Worm (Caenorhabditis elegans): ENCODE results near the gene dct-18.
A peak's percentile ranks its signal among the peaks of the same experiment; 100 is the strongest.

dct-18 gene

DNA sequence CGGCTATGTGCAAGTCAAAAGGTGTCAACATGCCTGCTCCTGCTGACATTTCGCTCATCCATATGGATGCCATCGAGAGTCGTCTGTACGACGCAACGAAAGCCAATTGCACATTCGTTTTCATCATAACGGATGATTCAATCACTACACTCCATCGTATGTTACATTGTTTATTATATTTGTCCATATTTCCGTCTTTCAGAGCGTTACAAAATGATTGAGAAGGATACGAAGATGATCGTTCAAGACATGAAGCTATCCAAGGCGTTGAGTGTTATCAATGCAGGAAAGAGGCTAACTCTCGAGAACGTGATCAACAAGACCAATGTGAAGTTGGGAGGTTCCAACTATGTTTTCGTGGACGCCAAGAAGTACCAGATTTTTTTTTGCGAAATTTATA is 10.2 kb upstream of the dct-18 start:
- no peak for TF ChIP-seq ceh-9 (tag; optimal IDR thresholded peaks at IDR 0.05)
- TF ChIP-seq ceh-82 (tag; optimal IDR thresholded peaks at IDR 0.05), result no peak

- no peak for TF ChIP-seq nhr-12 (tag; optimal IDR thresholded peaks at IDR 0.05)
- TF ChIP-seq egl-5 (tag; optimal IDR thresholded peaks at IDR 0.05), result no peak
- no peak for TF ChIP-seq nhr-43 (tag; optimal IDR thresholded peaks at IDR 0.05; ENCODE audit: poor library complexity, severe bottlenecking)
- no peak for TF ChIP-seq lin-15B (tag; optimal IDR thresholded peaks at IDR 0.05)
- no peak for TF ChIP-seq nhr-67 (tag; optimal IDR thresholded peaks at IDR 0.05)
- TF ChIP-seq ZK546.5 (tag; optimal IDR thresholded peaks at IDR 0.05), result no peak
- no peak for TF ChIP-seq skn-1 (tag; optimal IDR thresholded peaks at IDR 0.05)
- no peak for TF ChIP-seq eor-1 (tag; optimal IDR thresholded peaks at IDR 0.05)
- no peak for TF ChIP-seq elt-1 (tag; optimal IDR thresholded peaks at IDR 0.05)
- TF ChIP-seq ztf-4 (tag; optimal IDR thresholded peaks at IDR 0.05), result no peak
- TF ChIP-seq lin-39 (tag; optimal IDR thresholded peaks at IDR 0.05), result no peak
- TF ChIP-seq lsy-12 (tag; optimal IDR thresholded peaks at IDR 0.05), result no peak
- no peak for TF ChIP-seq ama-1 (optimal IDR thresholded peaks at IDR 0.05)
- no peak for TF ChIP-seq mml-1 (tag; optimal IDR thresholded peaks at IDR 0.05)
- no peak for TF ChIP-seq mdl-1 (tag; optimal IDR thresholded peaks at IDR 0.05)
- TF ChIP-seq sea-2 (GFP tag; optimal IDR thresholded peaks at IDR 0.05), result no peak
- no peak for TF ChIP-seq nhr-237 (tag; optimal IDR thresholded peaks at IDR 0.05)
These were observed 8.4 kb upstream of the dct-18 start for ce11 chrII:12923225-12923624.

ce11 chrII:12925551-12925950 is 6.1 kb upstream of the dct-18 start, which contains the start of gene F58G1.8:
Gene F58G1.8, minus strand, starts transcription at chrII:12925651.
- no peak for TF ChIP-seq ceh-28 (tag; optimal IDR thresholded peaks at IDR 0.05)

- TF ChIP-seq lin-15B (tag; optimal IDR thresholded peaks at IDR 0.05) (no peak), ZK546.5 (tag; optimal IDR thresholded peaks at IDR 0.05) (no peak), snpc-4 (tag; optimal IDR thresholded peaks at IDR 0.05) (no peak), elt-1 (tag; optimal IDR thresholded peaks at IDR 0.05) (no peak), egl-5 (tag; optimal IDR thresholded peaks at IDR 0.05) (no peak), ceh-82 (tag; optimal IDR thresholded peaks at IDR 0.05) (no peak), pha-4 (tag; optimal IDR thresholded peaks at IDR 0.05) (no peak), hmg-11 (tag; optimal IDR thresholded peaks at IDR 0.05) (no peak), eor-1 (tag; optimal IDR thresholded peaks at IDR 0.05) (no peak), aly-2 (tag; optimal IDR thresholded peaks at IDR 0.05) (no peak), ceh-28 (tag; optimal IDR thresholded peaks at IDR 0.05) (no peak), fkh-10 (GFP tag; optimal IDR thresholded peaks at IDR 0.05) (no peak)
These were observed 3.4 kb upstream of the dct-18 start, which contains the start of gene F58G1.3 for ce11 chrII:12928241-12928640. Gene F58G1.3, minus strand, starts transcription at chrII:12928341.

- TF ChIP-seq ama-1 (optimal IDR thresholded peaks at IDR 0.05) (no peak), pqm-1 (tag; optimal IDR thresholded peaks at IDR 0.05) (peak; percentile 22), elt-2 (tag; optimal IDR thresholded peaks at IDR 0.05) (peak; percentile 69)
These were observed 1.5 kb upstream of the dct-18 start for ce11 chrII:12930138-12930537.

ce11 chrII:12935259-12935658 is 3.6 kb downstream of the dct-18 start, which contains the start of gene lips-9:
Gene lips-9, minus strand, starts transcription at chrII:12935359.
- TF ChIP-seq fkh-10 (GFP tag; optimal IDR thresholded peaks at IDR 0.05), result no peak
- no peak for TF ChIP-seq daf-12 (tag; optimal IDR thresholded peaks at IDR 0.05)
- no peak for TF ChIP-seq mml-1 (tag; optimal IDR thresholded peaks at IDR 0.05)
- TF ChIP-seq snpc-4 (tag; optimal IDR thresholded peaks at IDR 0.05), result no peak
- TF ChIP-seq nhr-23 (tag; optimal IDR thresholded peaks at IDR 0.05), result no peak
- TF ChIP-seq nhr-67 (tag; optimal IDR thresholded peaks at IDR 0.05), result no peak
- TF ChIP-seq nhr-43 (tag; optimal IDR thresholded peaks at IDR 0.05; ENCODE audit: poor library complexity, severe bottlenecking), result no peak
- TF ChIP-seq nhr-11 (tag; optimal IDR thresholded peaks at IDR 0.05), result no peak
- no peak for TF ChIP-seq pqm-1 (tag; optimal IDR thresholded peaks at IDR 0.05)
- TF ChIP-seq nhr-76 (tag; optimal IDR thresholded peaks at IDR 0.05), result no peak
- no peak for TF ChIP-seq unc-39 (tag; optimal IDR thresholded peaks at IDR 0.05)
- TF ChIP-seq nfya-1 (tag; optimal IDR thresholded peaks at IDR 0.05; ENCODE audit: insufficient read depth), result no peak
